Worm (Caenorhabditis elegans) whole organism, late embryonic: Measurements from ENCODE around the gene F28C10.3.

ENCODE experiments used
- C38D4.7 ChIP-seq: fragments of 200-800 bp; sonication (Bioruptor generic); optimal IDR thresholded peaks from 2 replicates; lab custom pipeline; 2018; ENCODE audit warnings: mild to moderate bottlenecking, missing genetic modification characterization, moderate library complexity, missing compliant biosample characterization
- K09A11.1 ChIP-seq: sonication (generic microtip); optimal IDR thresholded peaks from 2 replicates; lab custom pipeline; 2017; ENCODE audit warnings: antibody characterized with exemption, mild to moderate bottlenecking, missing genetic modification characterization, missing compliant biosample characterization; ENCODE audit not compliant: insufficient read depth
- ama-1 ChIP-seq: fragments of 150-350 bp; optimal IDR thresholded peaks from 2 replicates; lab custom pipeline; 2014
- ceh-14 ChIP-seq: sonication (generic microtip); optimal IDR thresholded peaks from 2 replicates; lab custom pipeline; 2016; ENCODE audit warnings: missing genotype, missing genetic modification characterization, missing compliant biosample characterization
- ceh-18 ChIP-seq: sonication (generic microtip); optimal IDR thresholded peaks from 2 replicates; lab custom pipeline; 2016; ENCODE audit warnings: missing genetic modification characterization, missing compliant biosample characterization
- ceh-19 ChIP-seq: fragments of 200-800 bp; sonication (Bioruptor generic); optimal IDR thresholded peaks from 2 replicates; lab custom pipeline; 2018; ENCODE audit warnings: mild to moderate bottlenecking, missing genetic modification characterization, missing compliant biosample characterization
- ceh-2 ChIP-seq: sonication (generic microtip); optimal IDR thresholded peaks from 2 replicates; lab custom pipeline; 2016; ENCODE audit warnings: missing genotype, missing genetic modification characterization, missing compliant biosample characterization
- ceh-22 ChIP-seq: sonication (generic microtip); optimal IDR thresholded peaks from 2 replicates; lab custom pipeline; 2017; ENCODE audit warnings: missing biosample characterization, missing genetic modification characterization
- ceh-24 ChIP-seq: sonication (generic microtip); optimal IDR thresholded peaks from 2 replicates; lab custom pipeline; 2016; ENCODE audit warnings: mild to moderate bottlenecking, missing genetic modification characterization, missing compliant biosample characterization
- ceh-30 ChIP-seq: fragments of 150-350 bp; optimal IDR thresholded peaks from 2 replicates; lab custom pipeline; 2014; ENCODE audit warnings: missing biosample characterization, missing genetic modification characterization
- ceh-31 ChIP-seq: sonication (generic microtip); optimal IDR thresholded peaks from 2 replicates; lab custom pipeline; 2016; ENCODE audit warnings: missing genetic modification characterization, missing compliant biosample characterization
- ceh-34 ChIP-seq: sonication (generic microtip); optimal IDR thresholded peaks from 2 replicates; lab custom pipeline; 2016; ENCODE audit warnings: mild to moderate bottlenecking, missing genetic modification characterization, missing compliant biosample characterization
- ceh-6 ChIP-seq: fragments of 200-800 bp; sonication (Bioruptor generic); optimal IDR thresholded peaks from 2 replicates; lab custom pipeline; 2018; ENCODE audit warnings: mild to moderate bottlenecking, missing genetic modification characterization, missing compliant biosample characterization
- ceh-9 ChIP-seq: sonication (generic microtip); optimal IDR thresholded peaks from 2 replicates; lab custom pipeline; 2016; ENCODE audit warnings: mild to moderate bottlenecking, missing genetic modification characterization, inconsistent platforms, missing compliant biosample characterization
- che-1 ChIP-seq: sonication (generic microtip); optimal IDR thresholded peaks from 2 replicates; lab custom pipeline; 2016; ENCODE audit warnings: mild to moderate bottlenecking, missing genetic modification characterization, missing compliant biosample characterization
- dve-1 ChIP-seq: sonication (generic microtip); optimal IDR thresholded peaks from 2 replicates; lab custom pipeline; 2017; ENCODE audit warnings: antibody characterized with exemption, mild to moderate bottlenecking, missing genetic modification characterization, missing compliant biosample characterization
- elt-2 ChIP-seq: sonication (generic microtip); optimal IDR thresholded peaks from 2 replicates; lab custom pipeline; 2016; ENCODE audit warnings: missing genetic modification reagents, missing genetic modification characterization, missing compliant biosample characterization
- fax-1 ChIP-seq: sonication (generic microtip); optimal IDR thresholded peaks from 2 replicates; lab custom pipeline; 2016; ENCODE audit warnings: missing genotype, missing genetic modification characterization, missing compliant biosample characterization
- fkh-10 ChIP-seq: fragments of 150-350 bp; optimal IDR thresholded peaks from 2 replicates; lab custom pipeline; 2014; ENCODE audit warnings: missing biosample characterization, missing genetic modification reagents, missing genetic modification characterization
- hlh-13 ChIP-seq: fragments of 200-800 bp; sonication (Bioruptor generic); optimal IDR thresholded peaks from 2 replicates; lab custom pipeline; 2018; ENCODE audit warnings: mild to moderate bottlenecking, missing genetic modification characterization, missing compliant biosample characterization
- hlh-15 ChIP-seq: sonication (generic microtip); optimal IDR thresholded peaks from 2 replicates; lab custom pipeline; 2016; ENCODE audit warnings: missing genetic modification characterization, missing compliant biosample characterization
- hlh-30 ChIP-seq: sonication (generic microtip); optimal IDR thresholded peaks from 2 replicates; lab custom pipeline; 2017; ENCODE audit warnings: antibody characterized with exemption, missing genetic modification characterization, missing compliant biosample characterization; ENCODE audit not compliant: insufficient read depth
- lin-11 ChIP-seq: fragments of 200-800 bp; sonication (Bioruptor generic); optimal IDR thresholded peaks from 2 replicates; lab custom pipeline; 2018; ENCODE audit warnings: mild to moderate bottlenecking, missing genetic modification characterization, missing compliant biosample characterization
- nfya-1 ChIP-seq: sonication (generic microtip); optimal IDR thresholded peaks from 2 replicates; lab custom pipeline; 2017; ENCODE audit warnings: missing genetic modification characterization, mild to moderate bottlenecking, missing compliant biosample characterization, antibody characterized with exemption, moderate library complexity
- nhr-11 ChIP-seq: fragments of 150-350 bp; optimal IDR thresholded peaks from 2 replicates; lab custom pipeline; 2014; ENCODE audit warnings: missing biosample characterization, missing genetic modification characterization
- nhr-232 ChIP-seq: sonication (generic microtip); optimal IDR thresholded peaks from 2 replicates; lab custom pipeline; 2016; ENCODE audit warnings: missing genetic modification characterization, missing compliant biosample characterization
- npax-4 ChIP-seq: sonication (generic microtip); optimal IDR thresholded peaks from 2 replicates; lab custom pipeline; 2016; ENCODE audit warnings: missing genetic modification characterization, missing compliant biosample characterization
- odd-2 ChIP-seq: sonication (generic microtip); optimal IDR thresholded peaks from 2 replicates; lab custom pipeline; 2017; ENCODE audit warnings: antibody characterized with exemption, mild to moderate bottlenecking, missing genetic modification characterization, missing compliant biosample characterization
- pag-3 ChIP-seq: sonication (generic microtip); optimal IDR thresholded peaks from 2 replicates; lab custom pipeline; 2016; ENCODE audit warnings: missing compliant biosample characterization, missing genetic modification characterization, borderline replicate concordance
- pat-9 ChIP-seq: fragments of 200-800 bp; sonication (Bioruptor generic); optimal IDR thresholded peaks from 2 replicates; lab custom pipeline; 2018; ENCODE audit warnings: mild to moderate bottlenecking, missing genetic modification characterization, moderate library complexity, missing compliant biosample characterization
- pha-2 ChIP-seq: sonication (generic microtip); optimal IDR thresholded peaks from 2 replicates; lab custom pipeline; 2017; ENCODE audit warnings: mild to moderate bottlenecking, missing genetic modification characterization, missing compliant biosample characterization
- pqm-1 ChIP-seq: sonication (generic microtip); optimal IDR thresholded peaks from 2 replicates; lab custom pipeline; 2016; ENCODE audit warnings: missing genetic modification characterization, missing compliant biosample characterization
- ref-2 ChIP-seq: sonication (generic microtip); optimal IDR thresholded peaks from 2 replicates; lab custom pipeline; 2016; ENCODE audit warnings: missing genetic modification characterization, missing compliant biosample characterization
- sox-4 ChIP-seq: sonication (generic microtip); optimal IDR thresholded peaks from 2 replicates; lab custom pipeline; 2017; ENCODE audit warnings: mild to moderate bottlenecking, missing genetic modification characterization, inconsistent platforms, missing compliant biosample characterization
- tbx-2 ChIP-seq: sonication (generic microtip); optimal IDR thresholded peaks from 2 replicates; lab custom pipeline; 2016; ENCODE audit warnings: missing genetic modification characterization, missing compliant biosample characterization
- tbx-7 ChIP-seq: sonication (generic microtip); optimal IDR thresholded peaks from 2 replicates; lab custom pipeline; 2016; ENCODE audit warnings: missing genotype, missing genetic modification characterization, missing compliant biosample characterization
- ttx-3 ChIP-seq: sonication (generic microtip); optimal IDR thresholded peaks from 2 replicates; lab custom pipeline; 2016; ENCODE audit warnings: missing genetic modification reagents, missing genetic modification characterization, missing compliant biosample characterization
- unc-3 ChIP-seq, 2 experiments: fragments of 200-800 bp in 1 of 2; sonication (Bioruptor generic) in 1 of 2; sonication (generic microtip) in 1 of 2; conservative IDR thresholded peaks in 1 of 2; optimal IDR thresholded peaks in 1 of 2; 2 replicates each; pipeline versions ENCODE4 v1.3.6 to Lab custom; 2016 to 2022; ENCODE audit warnings: missing compliant biosample characterization in 2 of 2, missing genetic modification characterization in 2 of 2, missing genetic modification reagents in 1 of 2
- unc-42 ChIP-seq: sonication (generic microtip); optimal IDR thresholded peaks from 2 replicates; lab custom pipeline; 2016; ENCODE audit warnings: missing genotype, missing genetic modification characterization, missing compliant biosample characterization

The F28C10.3 gene

ce11 chrX:573270-573669 is 37.6 kb upstream of the F28C10.3 start:
- TF ChIP-seq ceh-2 (tag; lab: Kevin White, UChicago), result no peak
- no peak for TF ChIP-seq ceh-24 (tag; lab: Kevin White, UChicago)
- no peak for TF ChIP-seq unc-3 (GFP tag; conservative IDR thresholded peaks at IDR 0.05; lab: Robert Waterston, UW)
- TF ChIP-seq unc-3 (tag; optimal IDR thresholded peaks at IDR 0.05; lab: Kevin White, UChicago), result no peak
- no peak for TF ChIP-seq pat-9 (tag; lab: Kevin White, UChicago)
- TF ChIP-seq hlh-13 (GFP tag; lab: Kevin White, UChicago), result no peak

DNA sequence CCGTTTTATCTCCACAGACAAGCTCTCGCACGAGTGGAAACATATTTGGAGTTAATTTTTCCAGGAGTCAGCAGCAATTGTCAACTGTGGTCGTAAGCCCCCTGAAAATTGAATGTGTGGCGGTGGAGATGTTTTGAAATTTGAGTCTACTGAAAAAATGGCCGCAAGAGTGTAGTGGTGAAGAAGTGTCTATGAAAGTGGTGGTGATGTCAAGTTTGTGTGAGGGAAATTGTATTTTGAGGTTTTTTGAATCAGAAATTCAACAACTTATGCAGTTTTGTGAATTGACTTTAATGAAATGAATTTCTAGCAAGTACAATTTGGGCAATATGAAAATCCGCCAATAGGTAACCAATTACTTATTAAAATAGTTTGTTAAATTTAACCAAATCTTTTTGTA is 37.0 kb upstream of the F28C10.3 start, which contains the start of gene mrp-2:
Gene mrp-2, minus strand, starts transcription at position 101 of the 400 bp plus-strand sequence.
- TF ChIP-seq nhr-232 (tag; lab: Kevin White, UChicago) (no peak), tbx-2 (tag; lab: Kevin White, UChicago) (no peak), pqm-1 (no peak), nhr-11 (no peak), ceh-31 (tag; lab: Kevin White, UChicago) (no peak), K09A11.1 (tag; lab: Kevin White, UChicago) (no peak), fkh-10 (GFP tag; lab: Kevin White, UChicago) (no peak), elt-2 (tag; lab: Kevin White, UChicago) (no peak), hlh-30 (tag; lab: Kevin White, UChicago) (no peak), npax-4 (tag; lab: Kevin White, UChicago) (no peak), ceh-19 (GFP tag; lab: Kevin White, UChicago) (no peak), ceh-30 (tag; lab: Kevin White, UChicago) (no peak), fax-1 (no peak), ceh-14 (tag; lab: Kevin White, UChicago) (no peak), lin-11 (tag; lab: Kevin White, UChicago) (no peak), sox-4 (tag; lab: Kevin White, UChicago) (no peak), unc-42 (tag; lab: Kevin White, UChicago) (no peak), pha-2 (tag; lab: Kevin White, UChicago) (no peak), nfya-1 (tag; lab: Kevin White, UChicago) (no peak), ceh-9 (tag; lab: Kevin White, UChicago) (no peak)

- TF ChIP-seq ama-1 (lab: Kevin White, UChicago) (no peak), che-1 (tag; lab: Kevin White, UChicago) (no peak), pag-3 (tag; lab: Kevin White, UChicago) (no peak), npax-4 (tag; lab: Kevin White, UChicago) (no peak), ceh-31 (tag; lab: Kevin White, UChicago) (no peak), lin-11 (tag; lab: Kevin White, UChicago) (no peak), unc-42 (tag; lab: Kevin White, UChicago) (no peak), ttx-3 (no peak), ceh-19 (GFP tag; lab: Kevin White, UChicago) (no peak), tbx-7 (tag; lab: Kevin White, UChicago) (no peak), odd-2 (tag; lab: Kevin White, UChicago) (no peak), nfya-1 (tag; lab: Kevin White, UChicago) (no peak), ceh-6 (no peak), ceh-9 (tag; lab: Kevin White, UChicago) (no peak), ref-2 (tag; lab: Kevin White, UChicago) (no peak)
These were observed 35.7 kb upstream of the F28C10.3 start for ce11 chrX:571367-571766.

ce11 chrX:557857-558256 is 22.2 kb upstream of the F28C10.3 start, which contains the start of gene nas-38:
nas-38 (plus strand) TSS chrX:558157.
- TF ChIP-seq dve-1 (tag; lab: Kevin White, UChicago), result no peak
- TF ChIP-seq sox-4 (tag; lab: Kevin White, UChicago), result no peak
- TF ChIP-seq hlh-15 (tag; lab: Kevin White, UChicago), result no peak
- TF ChIP-seq unc-42 (tag; lab: Kevin White, UChicago), result no peak
- no peak for TF ChIP-seq ceh-31 (tag; lab: Kevin White, UChicago)
- TF ChIP-seq pha-2 (tag; lab: Kevin White, UChicago), result no peak
- no peak for TF ChIP-seq ceh-22 (tag; lab: Kevin White, UChicago)
- TF ChIP-seq ama-1 (lab: Kevin White, UChicago), result no peak
- no peak for TF ChIP-seq pqm-1
- TF ChIP-seq ceh-34 (tag; lab: Kevin White, UChicago), result no peak
- TF ChIP-seq ceh-9 (tag; lab: Kevin White, UChicago), result no peak
- no peak for TF ChIP-seq ceh-18 (tag; lab: Kevin White, UChicago)
- no peak for TF ChIP-seq C38D4.7 (GFP tag; lab: Kevin White, UChicago)
- TF ChIP-seq ceh-19 (GFP tag; lab: Kevin White, UChicago), result no peak
